Worm (Caenorhabditis elegans): Measurements from ENCODE around the gene fbxa-60.

fbxa-60 gene

ce11 chrIII:931405-931804 lies 14.7 kb downstream of the fbxa-60 start (continued):
- peak; percentile 53 for TF ChIP-seq ref-2 (tag; optimal IDR thresholded peaks at IDR 0.05)
- peak; percentile 91 for TF ChIP-seq hlh-8 (tag; optimal IDR thresholded peaks at IDR 0.05)
- TF ChIP-seq ceh-2 (tag; optimal IDR thresholded peaks at IDR 0.05), result peak; percentile 45
- TF ChIP-seq ceh-19 (GFP tag; optimal IDR thresholded peaks at IDR 0.05), result peak; percentile 91
- peak; percentile 19 for TF ChIP-seq elt-2 (tag; optimal IDR thresholded peaks at IDR 0.05)
- peak; percentile 84 for TF ChIP-seq che-1 (tag; optimal IDR thresholded peaks at IDR 0.05)
- peak; percentile 88 for TF ChIP-seq hlh-6 (tag; optimal IDR thresholded peaks at IDR 0.05)
- peak; percentile 94 for TF ChIP-seq sox-4 (tag; optimal IDR thresholded peaks at IDR 0.05)
- peak; percentile 91 for TF ChIP-seq lim-6 (tag; optimal IDR thresholded peaks at IDR 0.05)
- peak; percentile 83 for TF ChIP-seq ets-4 (tag; optimal IDR thresholded peaks at IDR 0.05)
- peak; percentile 97 for TF ChIP-seq madf-2 (tag; optimal IDR thresholded peaks at IDR 0.05)
- peak; percentile 62 for TF ChIP-seq tbx-7 (tag; optimal IDR thresholded peaks at IDR 0.05)
- TF ChIP-seq ceh-48 (tag; optimal IDR thresholded peaks at IDR 0.05), result peak; percentile 74
- TF ChIP-seq ceh-34 (tag; optimal IDR thresholded peaks at IDR 0.05), result peak; percentile 84
- peak; percentile 32 for TF ChIP-seq ceh-6 (GFP tag; optimal IDR thresholded peaks at IDR 0.05)
- peak; percentile 79 for TF ChIP-seq F13H6.1 (tag; optimal IDR thresholded peaks at IDR 0.05)
- TF ChIP-seq gmeb-2 (tag; optimal IDR thresholded peaks at IDR 0.05), result peak; percentile 80
- TF ChIP-seq npax-4 (tag; optimal IDR thresholded peaks at IDR 0.05), result peak; percentile 79
- TF ChIP-seq ztf-16 (tag; optimal IDR thresholded peaks at IDR 0.05), result peak; percentile 42
- TF ChIP-seq syd-9 (tag; optimal IDR thresholded peaks at IDR 0.05), result peak; percentile 63
- TF ChIP-seq Y22D7AL.16 (tag; optimal IDR thresholded peaks at IDR 0.05), result peak; percentile 97
- TF ChIP-seq T23F11.4 (GFP tag; optimal IDR thresholded peaks at IDR 0.05), result peak; percentile 56
- peak; percentile 97 for TF ChIP-seq pag-3 (tag; optimal IDR thresholded peaks at IDR 0.05; ENCODE audit: borderline replicate concordance)

DNA sequence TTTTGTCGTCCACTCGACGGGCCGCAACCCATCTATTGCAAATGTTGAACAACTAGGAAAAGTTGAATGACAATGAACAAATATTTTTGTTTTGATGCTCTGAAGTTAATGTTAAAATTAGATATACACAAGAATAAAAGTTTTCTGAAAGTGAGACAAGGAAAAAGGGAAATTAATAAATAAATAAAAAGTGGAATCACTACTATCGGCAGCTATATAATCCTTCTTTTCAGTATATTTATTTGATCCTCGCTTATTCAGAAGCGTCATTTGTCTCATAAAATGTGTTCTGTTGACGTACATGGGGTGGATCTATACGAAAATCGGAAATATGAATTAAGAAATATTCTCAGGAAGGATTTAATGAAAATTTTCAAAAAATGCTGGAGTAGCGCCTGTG lies 19.9 kb downstream of the fbxa-60 start, which contains the start of gene pef-1:
pef-1 (minus strand) TSS at position 101 of the 400 bp plus-strand sequence.
- TF ChIP-seq fkh-6 (tag; optimal IDR thresholded peaks at IDR 0.05), result no peak
- no peak for TF ChIP-seq rnt-1 (tag; optimal IDR thresholded peaks at IDR 0.05)
- TF ChIP-seq hlh-13 (GFP tag; optimal IDR thresholded peaks at IDR 0.05), result no peak
- no peak for TF ChIP-seq unc-55 (GFP tag; optimal IDR thresholded peaks at IDR 0.05)
- TF ChIP-seq ama-1 (optimal IDR thresholded peaks at IDR 0.05), result no peak
- no peak for TF ChIP-seq ceh-14 (tag; optimal IDR thresholded peaks at IDR 0.05)
- no peak for TF ChIP-seq ceh-6 (GFP tag; optimal IDR thresholded peaks at IDR 0.05)
- TF ChIP-seq fkh-10 (GFP tag; optimal IDR thresholded peaks at IDR 0.05), result no peak
- TF ChIP-seq ceh-31 (tag; optimal IDR thresholded peaks at IDR 0.05), result no peak
- no peak for TF ChIP-seq nhr-11 (tag; optimal IDR thresholded peaks at IDR 0.05)
- no peak for TF ChIP-seq hlh-8 (tag; optimal IDR thresholded peaks at IDR 0.05)
- no peak for TF ChIP-seq K09A11.1 (tag; optimal IDR thresholded peaks at IDR 0.05; ENCODE audit: insufficient read depth)
- no peak for TF ChIP-seq elt-2 (tag; optimal IDR thresholded peaks at IDR 0.05)

ce11 chrIII:919322-919721 lies 26.8 kb downstream of the fbxa-60 start, which contains the start of gene F23H11.7:
Gene F23H11.7 (minus strand): TSS chrIII:919422.
- TF ChIP-seq dmd-4 (tag; optimal IDR thresholded peaks at IDR 0.05; ENCODE audit: borderline replicate concordance) (no peak), tbx-2 (tag; optimal IDR thresholded peaks at IDR 0.05) (no peak), ceh-6 (GFP tag; optimal IDR thresholded peaks at IDR 0.05) (no peak), nfya-1 (tag; optimal IDR thresholded peaks at IDR 0.05) (no peak), pax-1 (tag; optimal IDR thresholded peaks at IDR 0.05) (no peak), nhr-11 (tag; optimal IDR thresholded peaks at IDR 0.05) (no peak), fax-1 (tag; optimal IDR thresholded peaks at IDR 0.05) (no peak), unc-3 (GFP tag; conservative IDR thresholded peaks at IDR 0.05) (no peak), unc-3 (tag; optimal IDR thresholded peaks at IDR 0.05) (no peak), ref-2 (tag; optimal IDR thresholded peaks at IDR 0.05) (no peak), nhr-232 (tag; optimal IDR thresholded peaks at IDR 0.05) (no peak), hlh-15 (tag; optimal IDR thresholded peaks at IDR 0.05) (no peak), mec-3 (tag; optimal IDR thresholded peaks at IDR 0.05; ENCODE audit: borderline replicate concordance) (no peak)

All from whole organism, late embryonic.